Fruit fly (Drosophila melanogaster) whole organism, embryonic: ENCODE data around the gene Gdi.

ENCODE experiments used
- Adf1 ChIP-seq: fragments of 200-800 bp; sonication (Bioruptor generic); IDR thresholded peaks from 2 replicates; pipeline ENCODE4 v1.3.6; 2022; ENCODE audit warnings: missing biosample characterization, missing genetic modification characterization
- Atf3 ChIP-seq: fragments of 200-800 bp; sonication (Bioruptor generic); optimal IDR thresholded peaks from 3 replicates; lab custom pipeline; 2016; ENCODE audit warnings: missing biosample characterization, missing genetic modification characterization
- BEAF-32 ChIP-seq: fragments of 200-800 bp; sonication (Bioruptor generic); optimal IDR thresholded peaks from 3 replicates; lab custom pipeline; 2017; ENCODE audit warnings: missing biosample characterization, missing genetic modification characterization, mild to moderate bottlenecking, moderate library complexity, missing genetic modification reagents
- Bdp1 ChIP-seq: fragments of 200-800 bp; sonication (Bioruptor generic); optimal IDR thresholded peaks from 3 replicates; lab custom pipeline; 2016; ENCODE audit warnings: missing biosample characterization, missing genetic modification characterization
- CG11398 ChIP-seq: fragments of 200-800 bp; sonication (Bioruptor generic); optimal IDR thresholded peaks from 2 replicates; lab custom pipeline; 2016; ENCODE audit warnings: missing biosample characterization, missing genetic modification characterization
- CG12236 ChIP-seq: fragments of 200-800 bp; sonication (Bioruptor generic); optimal IDR thresholded peaks from 2 replicates; lab custom pipeline; 2016; ENCODE audit warnings: missing biosample characterization, missing genetic modification characterization
- CG12769 ChIP-seq: fragments of 200-800 bp; sonication (Bioruptor generic); optimal IDR thresholded peaks from 2 replicates; lab custom pipeline; 2019; ENCODE audit warnings: missing biosample characterization, mild to moderate bottlenecking, missing genetic modification characterization, moderate library complexity
- CG17568 ChIP-seq: fragments of 200-800 bp; sonication (Bioruptor generic); optimal IDR thresholded peaks from 2 replicates; lab custom pipeline; 2018; ENCODE audit warnings: missing biosample characterization, mild to moderate bottlenecking, missing genetic modification characterization, moderate library complexity
- CG1792 ChIP-seq: fragments of 200-800 bp; sonication (Bioruptor generic); optimal IDR thresholded peaks from 2 replicates; lab custom pipeline; 2016; ENCODE audit warnings: missing biosample characterization, missing genetic modification characterization
- CG18262 ChIP-seq: fragments of 200-800 bp; optimal IDR thresholded peaks from 3 replicates; lab custom pipeline; 2019; ENCODE audit warnings: missing biosample characterization, mild to moderate bottlenecking, missing genetic modification characterization, moderate library complexity
- CG2678 ChIP-seq: fragments of 200-800 bp; sonication (Bioruptor generic); optimal IDR thresholded peaks from 3 replicates; lab custom pipeline; 2019; ENCODE audit warnings: missing biosample characterization, mild to moderate bottlenecking, missing genetic modification characterization, moderate library complexity
- CG3065 ChIP-seq: fragments of 200-800 bp; sonication (Bioruptor generic); optimal IDR thresholded peaks from 2 replicates; lab custom pipeline; 2016; ENCODE audit warnings: missing biosample characterization, missing genetic modification characterization
- CG3281 ChIP-seq: fragments of 200-800 bp; sonication (Bioruptor generic); optimal IDR thresholded peaks from 3 replicates; lab custom pipeline; 2017; ENCODE audit warnings: missing biosample characterization, mild to moderate bottlenecking, missing genetic modification characterization
- CG3726 ChIP-seq: fragments of 200-800 bp; sonication (Bioruptor generic); IDR thresholded peaks from 3 replicates; pipeline ENCODE4, ENCODE4 v1.3.6; 2022; ENCODE audit warnings: missing biosample characterization, missing genetic modification characterization
- CG43689 ChIP-seq: fragments of 200-800 bp; sonication (Bioruptor generic); IDR thresholded peaks from 2 replicates; pipeline ENCODE4 v1.3.6; 2022; ENCODE audit warnings: missing biosample characterization, missing genetic modification characterization
- CG4730 ChIP-seq: fragments of 200-800 bp; sonication (Bioruptor generic); IDR thresholded peaks from 2 replicates; pipeline ENCODE4 v1.3.6; 2022; ENCODE audit warnings: missing biosample characterization, missing genetic modification characterization
- CG8281 ChIP-seq: fragments of 200-800 bp; sonication (Bioruptor generic); optimal IDR thresholded peaks from 2 replicates; lab custom pipeline; 2018; ENCODE audit warnings: missing biosample characterization, mild to moderate bottlenecking, missing genetic modification characterization, moderate library complexity
- CG9797 ChIP-seq: fragments of 200-800 bp; sonication (Bioruptor generic); optimal IDR thresholded peaks from 3 replicates; lab custom pipeline; 2018; ENCODE audit warnings: missing biosample characterization, mild to moderate bottlenecking, missing genetic modification characterization
- CHES-1-like ChIP-seq: fragments of 200-800 bp; sonication (Bioruptor generic); optimal IDR thresholded peaks from 2 replicates; lab custom pipeline; 2016; ENCODE audit warnings: missing biosample characterization, missing genetic modification characterization
- CTCF ChIP-seq: fragments of 200-800 bp; sonication (Bioruptor generic); optimal IDR thresholded peaks from 2 replicates; lab custom pipeline; 2017; ENCODE audit warnings: missing biosample characterization, mild to moderate bottlenecking, missing genetic modification characterization, moderate library complexity
- D ChIP-seq, 2 experiments: fragments of 200-800 bp in 1 of 2; fragments of >200 bp in 1 of 2; sonication (Bioruptor generic) in 1 of 2; optimal IDR thresholded peaks; 2 replicates in 1 of 2; 3 replicates in 1 of 2; lab custom pipeline; 2017; ENCODE audit warnings: mild to moderate bottlenecking in 1 of 2, missing biosample characterization in 1 of 2, missing genetic modification characterization in 1 of 2, missing genetic modification reagents in 1 of 2
- D19A ChIP-seq: fragments of 200-800 bp; optimal IDR thresholded peaks from 3 replicates; lab custom pipeline; 2019; ENCODE audit warnings: missing biosample characterization, mild to moderate bottlenecking, missing genetic modification characterization, moderate library complexity
- Fer1 ChIP-seq: fragments of 200-800 bp; sonication (Bioruptor generic); optimal IDR thresholded peaks from 2 replicates; lab custom pipeline; 2017; ENCODE audit warnings: missing biosample characterization, mild to moderate bottlenecking, missing genetic modification characterization
- Fer2 ChIP-seq: fragments of 200-800 bp; sonication (Bioruptor generic); optimal IDR thresholded peaks from 2 replicates; lab custom pipeline; 2018; ENCODE audit warnings: missing biosample characterization, mild to moderate bottlenecking, missing genetic modification characterization, moderate library complexity
- Gug ChIP-seq: fragments of 200-800 bp; sonication (Bioruptor generic); IDR thresholded peaks from 4 replicates; pipeline ENCODE4 v1.3.6; 2022; ENCODE audit warnings: missing biosample characterization, missing genetic modification characterization
- HLH3B ChIP-seq: fragments of 200-800 bp; sonication (Bioruptor generic); IDR thresholded peaks from 2 replicates; pipeline ENCODE4 v1.3.6; 2022; ENCODE audit warnings: missing biosample characterization, missing genetic modification characterization
- HLH54F ChIP-seq: fragments of 200-800 bp; sonication (Bioruptor generic); optimal IDR thresholded peaks from 3 replicates; lab custom pipeline; 2016; ENCODE audit warnings: missing biosample characterization, missing genetic modification characterization
- HmgZ ChIP-seq: fragments of 200-800 bp; sonication (Bioruptor generic); optimal IDR thresholded peaks from 2 replicates; lab custom pipeline; 2018; ENCODE audit warnings: missing biosample characterization, mild to moderate bottlenecking, missing genetic modification characterization
- Hmx ChIP-seq: fragments of 200-800 bp; sonication (Bioruptor generic); optimal IDR thresholded peaks from 2 replicates; lab custom pipeline; 2016; ENCODE audit warnings: missing biosample characterization, missing genetic modification characterization
- Max ChIP-seq: fragments of 200-800 bp; sonication (Bioruptor generic); optimal IDR thresholded peaks from 2 replicates; lab custom pipeline; 2016; ENCODE audit warnings: missing biosample characterization, mild to moderate bottlenecking, missing genetic modification characterization
- Med ChIP-seq: fragments of 200-800 bp; sonication (Bioruptor generic); peaks from one replicate; lab custom pipeline; 2016; ENCODE audit warnings: missing biosample characterization, missing genetic modification characterization, mild to moderate bottlenecking, inconsistent platforms, moderate library complexity
- NFAT ChIP-seq: fragments of 200-800 bp; sonication (Bioruptor generic); IDR thresholded peaks from 2 replicates; pipeline ENCODE4 v1.3.6; 2022; ENCODE audit warnings: missing biosample characterization, missing genetic modification characterization
- Nf-YC ChIP-seq: fragments of 200-800 bp; optimal IDR thresholded peaks from 3 replicates; lab custom pipeline; 2019; ENCODE audit warnings: missing biosample characterization, mild to moderate bottlenecking, missing genetic modification characterization, moderate library complexity
- NfI ChIP-seq: fragments of 200-800 bp; sonication (Bioruptor generic); optimal IDR thresholded peaks from 3 replicates; lab custom pipeline; 2018; ENCODE audit warnings: missing biosample characterization, mild to moderate bottlenecking, missing genetic modification characterization, moderate library complexity
- Rx ChIP-seq: fragments of 200-800 bp; sonication (Bioruptor generic); IDR thresholded peaks from 2 replicates; pipeline ENCODE4 v1.3.6; 2022; ENCODE audit warnings: missing biosample characterization, missing genetic modification characterization
- Sox102F ChIP-seq: fragments of 200-800 bp; sonication (Bioruptor generic); optimal IDR thresholded peaks from 2 replicates; lab custom pipeline; 2018; ENCODE audit warnings: missing biosample characterization, mild to moderate bottlenecking, missing genetic modification characterization, moderate library complexity
- Xbp1 ChIP-seq: fragments of 200-800 bp; sonication (Bioruptor generic); optimal IDR thresholded peaks from 3 replicates; lab custom pipeline; 2016; ENCODE audit warnings: missing biosample characterization, mild to moderate bottlenecking, missing genetic modification characterization
- amos ChIP-seq: fragments of 200-800 bp; sonication (Bioruptor generic); IDR thresholded peaks from 2 replicates; pipeline ENCODE4 v1.3.6; 2022; ENCODE audit warnings: missing biosample characterization, missing genetic modification characterization; ENCODE audit not compliant: partially characterized antibody
- br ChIP-seq: fragments of >200 bp; optimal IDR thresholded peaks from 2 replicates; lab custom pipeline; 2017
- cato ChIP-seq: fragments of 200-800 bp; sonication (Bioruptor generic); optimal IDR thresholded peaks from 2 replicates; lab custom pipeline; 2016; ENCODE audit warnings: missing biosample characterization, missing genetic modification characterization, borderline replicate concordance
- fd3F ChIP-seq: fragments of 200-800 bp; sonication (Bioruptor generic); optimal IDR thresholded peaks from 2 replicates; lab custom pipeline; 2018; ENCODE audit warnings: missing biosample characterization, mild to moderate bottlenecking, missing genetic modification characterization, moderate library complexity
- jing ChIP-seq: fragments of 200-800 bp; sonication (Bioruptor generic); optimal IDR thresholded peaks from 2 replicates; lab custom pipeline; 2018; ENCODE audit warnings: missing biosample characterization, mild to moderate bottlenecking, missing genetic modification characterization
- jumu ChIP-seq: fragments of 200-800 bp; sonication (Bioruptor generic); optimal IDR thresholded peaks from 3 replicates; lab custom pipeline; 2016; ENCODE audit warnings: missing biosample characterization, missing genetic modification characterization
- kah ChIP-seq: fragments of 200-800 bp; sonication (Bioruptor generic); optimal IDR thresholded peaks from 2 replicates; lab custom pipeline; 2018; ENCODE audit warnings: missing biosample characterization, mild to moderate bottlenecking, missing genetic modification characterization
- nau ChIP-seq: fragments of 200-800 bp; sonication (Bioruptor generic); optimal IDR thresholded peaks from 3 replicates; lab custom pipeline; 2017; ENCODE audit warnings: missing biosample characterization, mild to moderate bottlenecking, missing genetic modification characterization, missing genetic modification reagents
- pfk ChIP-seq: fragments of 200-800 bp; sonication (Bioruptor generic); optimal IDR thresholded peaks from 2 replicates; lab custom pipeline; 2018; ENCODE audit warnings: missing biosample characterization, mild to moderate bottlenecking, missing genetic modification characterization, moderate library complexity
- pnt ChIP-seq: fragments of 200-800 bp; sonication (Bioruptor generic); optimal IDR thresholded peaks from 3 replicates; lab custom pipeline; 2016; ENCODE audit warnings: missing biosample characterization, missing genetic modification characterization
- sim ChIP-seq: fragments of 200-800 bp; sonication (Bioruptor generic); IDR thresholded peaks from 2 replicates; pipeline ENCODE4 v1.3.6; 2022; ENCODE audit warnings: missing biosample characterization, missing genetic modification characterization
- sug ChIP-seq: fragments of 200-800 bp; optimal IDR thresholded peaks from 2 replicates; lab custom pipeline; 2019; ENCODE audit warnings: missing biosample characterization, mild to moderate bottlenecking, missing genetic modification characterization, moderate library complexity
- tin ChIP-seq: fragments of 200-800 bp; sonication (Bioruptor generic); optimal IDR thresholded peaks from 3 replicates; lab custom pipeline; 2016; ENCODE audit warnings: missing biosample characterization, missing genetic modification characterization

The Gdi gene

DNA sequence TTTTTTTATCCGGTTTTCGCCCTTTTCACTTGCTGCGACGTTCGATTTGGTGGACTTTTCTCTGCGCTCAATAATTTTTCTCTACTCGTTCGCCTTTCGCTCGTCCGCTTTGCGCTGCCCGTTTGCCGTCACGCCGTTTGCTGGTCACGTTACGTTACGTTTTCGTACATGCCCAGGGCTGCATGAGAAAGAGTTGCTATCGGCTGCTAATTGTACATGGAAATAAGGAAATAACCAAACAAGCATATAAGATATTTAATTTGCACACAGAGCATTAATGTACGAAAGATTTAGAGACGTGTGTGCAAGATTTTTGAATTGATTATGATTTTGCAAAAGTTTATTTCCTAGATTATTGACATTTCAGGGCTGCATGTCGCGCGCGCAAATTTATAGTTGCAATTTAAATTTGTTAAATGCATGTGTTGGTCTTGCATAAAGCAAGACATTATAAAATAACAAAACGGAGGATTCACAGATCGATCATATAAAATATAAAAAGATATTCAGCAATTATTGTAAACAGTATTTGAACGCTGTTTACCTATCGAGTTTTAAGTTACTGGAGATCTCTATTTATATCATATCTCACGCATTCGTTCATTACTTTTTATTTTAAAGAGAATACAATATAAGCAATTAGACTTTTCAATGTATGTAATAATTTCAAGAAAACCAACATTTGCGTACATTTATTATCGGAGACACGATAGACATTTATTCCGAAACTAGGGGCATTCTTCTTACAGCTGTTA lies at the start of gene Gdi (continued):
- TF ChIP-seq Sox102F (GFP tag; lab: Kevin White, UChicago) (peak; percentile 23), sim (GFP tag; lab: Robert Waterston, UW) (no peak), cato (no peak), D19A (tag; lab: Kevin White, UChicago) (no peak), Gug (GFP tag; lab: Robert Waterston, UW) (peak; percentile 14; the same call in 1 of the 4 replicates), Med (GFP tag; lab: Kevin White, UChicago) (peak; percentile 87), HmgZ (tag; lab: Kevin White, UChicago) (no peak), CG12236 (GFP tag; lab: Kevin White, UChicago) (no peak), NFAT (GFP tag; lab: Robert Waterston, UW) (peak; percentile 61; the same call in 1 of the 2 replicates), CG11398 (no peak), HLH3B (no peak), Bdp1 (GFP tag; lab: Kevin White, UChicago) (no peak), pnt (GFP tag; lab: Kevin White, UChicago) (peak; percentile 7), CG12769 (tag; lab: Kevin White, UChicago) (peak; percentile 27), CG3726 (GFP tag; lab: Robert Waterston, UW) (no peak), sug (tag; lab: Kevin White, UChicago) (peak; percentile 5), amos (GFP tag; lab: Robert Waterston, UW) (peak; percentile 39; the same call in 1 of the 2 replicates), CG3281 (GFP tag; lab: Kevin White, UChicago) (peak; percentile 60), HLH54F (GFP tag; lab: Kevin White, UChicago) (peak; percentile 49), CG9797 (GFP tag; lab: Kevin White, UChicago) (no peak), NfI (peak; percentile 34), CG18262 (tag; lab: Kevin White, UChicago) (peak; percentile 10), pfk (GFP tag; lab: Kevin White, UChicago) (no peak), kah (no peak), fd3F (GFP tag; lab: Kevin White, UChicago) (no peak), Fer1 (no peak), Xbp1 (GFP tag; lab: Kevin White, UChicago) (peak; percentile 39), CG1792 (GFP tag; lab: Kevin White, UChicago) (peak; percentile 17), tin (no peak), Max (GFP tag; lab: Kevin White, UChicago) (no peak), jing (GFP tag; lab: Kevin White, UChicago) (no peak), Rx (GFP tag; lab: Robert Waterston, UW) (peak; percentile 45), CG8281 (tag; lab: Kevin White, UChicago) (no peak), CHES-1-like (peak; percentile 19), nau (no peak), jumu (GFP tag; lab: Kevin White, UChicago) (no peak), CTCF (GFP tag; lab: Kevin White, UChicago) (no peak), Atf3 (GFP tag; lab: Kevin White, UChicago) (no peak), Adf1 (GFP tag; lab: Robert Waterston, UW) (no peak), Fer2 (tag; lab: Kevin White, UChicago) (peak; percentile 7), CG3065 (GFP tag; lab: Kevin White, UChicago) (no peak), CG2678 (tag; lab: Kevin White, UChicago) (peak; percentile 29), Nf-YC (tag; lab: Kevin White, UChicago) (peak; percentile 11), Hmx (no peak), CG4730 (GFP tag; lab: Robert Waterston, UW) (no peak), BEAF-32 (peak; percentile 65), br (lab: Kevin White, UChicago) (no peak), CG17568 (no peak), CG43689 (no peak), D (optimal IDR thresholded peaks at IDR 0.05; lab: Kevin White, UChicago) (no peak), D (GFP tag; optimal IDR thresholded peaks at IDR 0.05; lab: Kevin White, UChicago) (no peak)
